Fruit fly (Drosophila melanogaster) whole organism, pupa: ENCODE results near the gene Gbeta76C.
A peak's percentile ranks its signal among the peaks of the same experiment; 100 is the strongest.

ENCODE experiments used
- CG12605 ChIP-seq: fragments of 200-800 bp; sonication (Bioruptor generic); IDR thresholded peaks from 2 replicates; pipeline ENCODE4 v1.3.6; 2022; ENCODE audit warnings: missing biosample characterization, missing genetic modification characterization
- CG17806 ChIP-seq: fragments of 200-800 bp; sonication (Bioruptor generic); optimal IDR thresholded peaks from 2 replicates; lab custom pipeline; 2018; ENCODE audit warnings: missing biosample characterization, mild to moderate bottlenecking, missing genetic modification characterization, moderate library complexity
- CG4496 ChIP-seq: fragments of 200-800 bp; sonication (Bioruptor generic); IDR thresholded peaks from 3 replicates; pipeline ENCODE4 v1.3.6; 2022; ENCODE audit warnings: missing biosample characterization, missing genetic modification characterization
- CG8159 ChIP-seq: fragments of 200-800 bp; sonication (Bioruptor generic); optimal IDR thresholded peaks from 3 replicates; lab custom pipeline; 2018; ENCODE audit warnings: missing biosample characterization, mild to moderate bottlenecking, missing genetic modification characterization, moderate library complexity
- Snoo ChIP-seq: fragments of 200-800 bp; sonication (Bioruptor generic); optimal IDR thresholded peaks from 3 replicates; lab custom pipeline; 2017; ENCODE audit warnings: missing biosample characterization, mild to moderate bottlenecking, missing genetic modification characterization, inconsistent platforms

DNA sequence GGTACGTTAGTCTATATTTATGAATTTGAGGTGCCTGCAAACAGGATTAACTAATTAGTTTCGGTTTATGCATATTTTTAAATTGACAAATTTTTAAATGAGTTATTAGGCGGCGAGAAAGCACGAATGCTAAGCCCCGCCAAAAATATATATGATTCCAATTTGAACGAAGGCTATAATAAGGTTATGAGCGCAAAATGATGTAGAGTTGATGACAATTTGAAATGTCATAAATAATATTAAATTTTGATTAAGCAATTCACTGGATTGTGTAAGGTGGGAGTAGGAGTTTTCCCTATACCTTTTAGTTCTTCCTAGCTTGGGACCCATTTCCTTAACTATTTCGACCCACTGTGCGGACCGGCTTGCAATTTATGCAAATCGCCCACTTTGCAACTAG lies 12.2 kb downstream of the Gbeta76C start:
- TF ChIP-seq CG8159 (tag; lab: Kevin White, UChicago) (peak; percentile 30), CG4496 (GFP tag; lab: Robert Waterston, UW) (peak; percentile 74; the same call in 2 of the 3 replicates), Snoo (tag; lab: Kevin White, UChicago) (peak; percentile 23), CG12605 (GFP tag; lab: Robert Waterston, UW) (0 out of 2 replicates have a peak, but pooled peaks have one; percentile 23), CG17806 (no peak)
